Fruit fly (Drosophila melanogaster) whole organism, adult: ENCODE results near the gene CG10681.

Source experiments
- CG7101 ChIP-seq: fragments of 200-800 bp; sonication (Bioruptor generic); optimal IDR thresholded peaks from 2 replicates; lab custom pipeline; 2018; ENCODE audit warnings: missing biosample characterization, mild to moderate bottlenecking, missing genetic modification characterization, moderate library complexity
- Clk ChIP-seq: fragments of 200-800 bp; sonication (Bioruptor generic); optimal IDR thresholded peaks from 2 replicates; lab custom pipeline; 2017; ENCODE audit warnings: missing biosample characterization, missing genetic modification characterization
- Crg-1 ChIP-seq: fragments of 200-800 bp; sonication (Bioruptor generic); optimal IDR thresholded peaks from 2 replicates; lab custom pipeline; 2016; ENCODE audit warnings: missing biosample characterization, missing genetic modification characterization

DNA sequence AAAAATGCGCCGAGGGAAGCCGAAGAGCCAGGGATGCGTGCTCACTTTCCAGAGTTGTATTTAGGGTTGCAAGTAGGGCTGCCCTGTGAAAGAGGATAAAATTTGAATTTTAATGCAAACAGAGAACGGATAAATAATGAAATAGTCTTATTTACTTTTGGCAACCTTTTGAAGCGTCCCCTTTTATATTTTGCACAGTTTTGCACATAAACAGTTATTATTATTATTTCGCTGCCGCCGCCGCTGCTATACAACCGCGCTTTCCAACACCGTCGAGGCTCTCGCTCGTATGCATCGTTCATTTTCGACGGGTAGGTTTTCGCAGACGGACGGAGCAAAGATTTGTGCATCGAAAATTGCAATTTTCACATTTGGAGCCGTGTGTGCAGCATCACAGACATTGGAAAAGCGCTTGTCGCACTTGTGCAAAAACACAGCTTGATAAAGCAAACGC is 13.5 kb downstream of the CG10681 start, which contains the start of the genes sti and tral:
- TF ChIP-seq Crg-1 (GFP tag; lab: Kevin White, UChicago) (peak; percentile 93), Clk (GFP tag; lab: Kevin White, UChicago) (peak; percentile 93), CG7101 (tag; lab: Kevin White, UChicago) (peak; percentile 90)
